Worm (Caenorhabditis elegans) whole organism, L3 larva: ENCODE data around the gene sas-5.

ENCODE experiments used
- R02D3.7 ChIP-seq: fragments of 150-350 bp; optimal IDR thresholded peaks from 2 replicates; lab custom pipeline; 2014; ENCODE audit warnings: missing biosample characterization, missing genetic modification characterization
- ZK546.5 ChIP-seq: sonication (generic microtip); optimal IDR thresholded peaks from 2 replicates; lab custom pipeline; 2017; ENCODE audit warnings: missing biosample characterization, missing genetic modification characterization
- aly-2 ChIP-seq: fragments of 150-350 bp; optimal IDR thresholded peaks from 2 replicates; lab custom pipeline; 2014; ENCODE audit warnings: missing biosample characterization, missing genetic modification characterization
- ama-1 ChIP-seq: fragments of 150-350 bp; optimal IDR thresholded peaks from 2 replicates; lab custom pipeline; 2018
- ceh-16 ChIP-seq: sonication (generic microtip); optimal IDR thresholded peaks from 2 replicates; lab custom pipeline; 2017; ENCODE audit warnings: missing biosample characterization, missing genetic modification characterization
- ceh-28 ChIP-seq: fragments of 150-350 bp; optimal IDR thresholded peaks from 2 replicates; lab custom pipeline; 2014; ENCODE audit warnings: missing biosample characterization, missing genetic modification reagents, missing genetic modification characterization
- ceh-82 ChIP-seq: fragments of 150-350 bp; optimal IDR thresholded peaks from 2 replicates; lab custom pipeline; 2014; ENCODE audit warnings: missing biosample characterization, missing genetic modification characterization
- ceh-9 ChIP-seq: sonication (generic microtip); optimal IDR thresholded peaks from 2 replicates; lab custom pipeline; 2018; ENCODE audit warnings: missing biosample characterization, missing genetic modification characterization
- daf-12 ChIP-seq: fragments of 150-350 bp; optimal IDR thresholded peaks from 2 replicates; lab custom pipeline; 2014; ENCODE audit warnings: missing biosample characterization, missing genetic modification reagents, missing genetic modification characterization
- elt-1 ChIP-seq: fragments of 150-350 bp; optimal IDR thresholded peaks from 2 replicates; lab custom pipeline; 2014; ENCODE audit warnings: missing biosample characterization, missing genetic modification characterization
- elt-2 ChIP-seq: sonication (generic microtip); optimal IDR thresholded peaks from 2 replicates; lab custom pipeline; 2016; ENCODE audit warnings: missing genetic modification reagents, mild to moderate bottlenecking, missing genetic modification characterization, missing compliant biosample characterization
- elt-3 ChIP-seq, 3 experiments: fragments of 150-350 bp in 1 of 3; sonication (generic microtip) in 2 of 3; optimal IDR thresholded peaks; 2 replicates in 2 of 3; 4 replicates in 1 of 3; lab custom pipeline; 2014 to 2017; ENCODE audit warnings: missing biosample characterization in 3 of 3, missing genetic modification characterization in 3 of 3
- eor-1 ChIP-seq, 2 experiments: fragments of 150-350 bp; optimal IDR thresholded peaks; 2 replicates each; lab custom pipeline; 2014 to 2018; ENCODE audit warnings: missing biosample characterization in 2 of 2, missing genetic modification characterization in 2 of 2
- fkh-10 ChIP-seq: sonication (generic microtip); optimal IDR thresholded peaks from 2 replicates; lab custom pipeline; 2017; ENCODE audit warnings: missing biosample characterization, missing genetic modification reagents, missing genetic modification characterization
- fkh-2 ChIP-seq: fragments of 150-350 bp; optimal IDR thresholded peaks from 2 replicates; lab custom pipeline; 2014; ENCODE audit warnings: missing biosample characterization, missing genetic modification reagents, missing genetic modification characterization
- fos-1 ChIP-seq: fragments of 150-350 bp; optimal IDR thresholded peaks from 2 replicates; lab custom pipeline; 2014; ENCODE audit warnings: missing biosample characterization, missing genetic modification characterization
- lin-15B ChIP-seq: fragments of 150-350 bp; optimal IDR thresholded peaks from 2 replicates; lab custom pipeline; 2014; ENCODE audit warnings: missing biosample characterization, missing genetic modification characterization
- lin-39 ChIP-seq: fragments of 150-350 bp; optimal IDR thresholded peaks from 2 replicates; lab custom pipeline; 2018; ENCODE audit warnings: missing biosample characterization, missing genetic modification reagents, missing genetic modification characterization
- lsy-12 ChIP-seq: sonication (generic microtip); optimal IDR thresholded peaks from 2 replicates; lab custom pipeline; 2016; ENCODE audit warnings: mild to moderate bottlenecking, missing genetic modification characterization, missing compliant biosample characterization
- mdl-1 ChIP-seq: fragments of 150-350 bp; optimal IDR thresholded peaks from 2 replicates; lab custom pipeline; 2014; ENCODE audit warnings: missing biosample characterization, missing genetic modification characterization
- nfya-1 ChIP-seq: sonication (generic microtip); optimal IDR thresholded peaks from 2 replicates; lab custom pipeline; 2017; ENCODE audit warnings: missing genetic modification characterization, mild to moderate bottlenecking, missing compliant biosample characterization, antibody characterized with exemption, moderate library complexity; ENCODE audit not compliant: insufficient read depth
- nhr-11 ChIP-seq: fragments of 150-350 bp; optimal IDR thresholded peaks from 2 replicates; lab custom pipeline; 2014; ENCODE audit warnings: missing biosample characterization, missing genetic modification characterization
- nhr-12 ChIP-seq: fragments of 150-350 bp; optimal IDR thresholded peaks from 2 replicates; lab custom pipeline; 2014; ENCODE audit warnings: missing biosample characterization, missing genetic modification characterization
- nhr-23 ChIP-seq: fragments of 150-350 bp; optimal IDR thresholded peaks from 2 replicates; lab custom pipeline; 2014; ENCODE audit warnings: missing biosample characterization, missing genetic modification reagents, missing genetic modification characterization
- nhr-237 ChIP-seq: fragments of 150-350 bp; optimal IDR thresholded peaks from 2 replicates; lab custom pipeline; 2014; ENCODE audit warnings: missing biosample characterization, missing genetic modification characterization
- nhr-25 ChIP-seq: sonication (generic microtip); optimal IDR thresholded peaks from 2 replicates; lab custom pipeline; 2017; ENCODE audit warnings: missing biosample characterization, missing genetic modification characterization
- nhr-67 ChIP-seq: fragments of 150-350 bp; optimal IDR thresholded peaks from 2 replicates; lab custom pipeline; 2014; ENCODE audit warnings: missing biosample characterization, missing genetic modification characterization
- nhr-77 ChIP-seq: fragments of 150-350 bp; optimal IDR thresholded peaks from 2 replicates; lab custom pipeline; 2014; ENCODE audit warnings: missing biosample characterization, missing genetic modification characterization
- pha-4 ChIP-seq: fragments of 150-350 bp; optimal IDR thresholded peaks from 2 replicates; lab custom pipeline; 2014; ENCODE audit warnings: missing biosample characterization, missing genetic modification reagents, missing genetic modification characterization
- pqm-1 ChIP-seq: fragments of 150-350 bp; optimal IDR thresholded peaks from 2 replicates; lab custom pipeline; 2017; ENCODE audit warnings: missing biosample characterization, missing genetic modification characterization, inconsistent platforms
- sea-2 ChIP-seq: fragments of 150-350 bp; sonication (generic microtip); optimal IDR thresholded peaks from 4 replicates; lab custom pipeline; 2014; ENCODE audit warnings: missing biosample characterization, missing genetic modification reagents, missing genetic modification characterization
- skn-1 ChIP-seq: fragments of 150-350 bp; optimal IDR thresholded peaks from 2 replicates; lab custom pipeline; 2014; ENCODE audit warnings: missing biosample characterization, missing genetic modification characterization
- snpc-4 ChIP-seq: fragments of 150-350 bp; optimal IDR thresholded peaks from 2 replicates; lab custom pipeline; 2014; ENCODE audit warnings: missing biosample characterization, missing genetic modification characterization
- tbx-2 ChIP-seq: sonication (generic microtip); optimal IDR thresholded peaks from 2 replicates; lab custom pipeline; 2016; ENCODE audit warnings: mild to moderate bottlenecking, missing genetic modification characterization, missing compliant biosample characterization
- unc-62 ChIP-seq: fragments of 150-350 bp; sonication (generic microtip); optimal IDR thresholded peaks from 4 replicates; lab custom pipeline; 2014; ENCODE audit warnings: missing biosample characterization, missing genetic modification reagents, missing genetic modification characterization
- zag-1 ChIP-seq: fragments of 150-350 bp; optimal IDR thresholded peaks from 2 replicates; lab custom pipeline; 2014; ENCODE audit warnings: missing biosample characterization, missing genetic modification characterization
- ztf-11 ChIP-seq: fragments of 150-350 bp; optimal IDR thresholded peaks from 2 replicates; lab custom pipeline; 2014; ENCODE audit warnings: missing biosample characterization, missing genetic modification characterization
- ztf-4 ChIP-seq: fragments of 150-350 bp; optimal IDR thresholded peaks from 2 replicates; lab custom pipeline; 2014; ENCODE audit warnings: missing biosample characterization, missing genetic modification characterization

sas-5 gene

ce11 chrV:11585122-11585521 lies 25.4 kb upstream of the sas-5 start (continued):
- TF ChIP-seq ceh-16 (tag; lab: Kevin White, UChicago), result no peak
- no peak for TF ChIP-seq R02D3.7 (tag; lab: Kevin White, UChicago)
- TF ChIP-seq nhr-11, result no peak
- TF ChIP-seq elt-1 (tag; lab: Kevin White, UChicago), result no peak
- TF ChIP-seq mdl-1, result no peak
- no peak for TF ChIP-seq ztf-4
- no peak for TF ChIP-seq fkh-10
- no peak for TF ChIP-seq ZK546.5 (tag; lab: Kevin White, UChicago)

- TF ChIP-seq nhr-67 (tag; lab: Kevin White, UChicago) (no peak), nhr-237 (tag; lab: Kevin White, UChicago) (no peak), ztf-11 (tag; lab: Kevin White, UChicago) (no peak), fos-1 (tag; lab: Kevin White, UChicago) (no peak), lin-39 (no peak), fkh-10 (no peak), elt-2 (tag; lab: Kevin White, UChicago) (no peak), mdl-1 (no peak), ama-1 (lab: Kevin White, UChicago) (no peak), snpc-4 (tag; lab: Kevin White, UChicago) (no peak), nhr-77 (no peak), nhr-23 (tag; lab: Kevin White, UChicago) (no peak), tbx-2 (tag; lab: Kevin White, UChicago) (no peak), unc-62 (GFP tag; lab: Kevin White, UChicago) (no peak), pqm-1 (no peak), lin-15B (tag; lab: Kevin White, UChicago) (no peak), elt-1 (tag; lab: Kevin White, UChicago) (no peak)
These were observed 21.1 kb upstream of the sas-5 start, which contains the start of gene srx-82 for ce11 chrV:11589433-11589832. Gene srx-82 (plus strand): TSS chrV:11589733.

- TF ChIP-seq ceh-28 (tag; lab: Kevin White, UChicago), result no peak
- no peak for TF ChIP-seq fkh-2 (tag; lab: Kevin White, UChicago)
- no peak for TF ChIP-seq nhr-77
- TF ChIP-seq eor-1 (tag; optimal IDR thresholded peaks at IDR 0.05; lab: Kevin White, UChicago), result no peak
- no peak for TF ChIP-seq lsy-12
- TF ChIP-seq ztf-11 (tag; lab: Kevin White, UChicago), result no peak
- TF ChIP-seq sea-2 (GFP tag; lab: Kevin White, UChicago), result no peak
- no peak for TF ChIP-seq snpc-4 (tag; lab: Kevin White, UChicago)
- no peak for TF ChIP-seq ceh-9
- TF ChIP-seq ztf-4, result no peak
- TF ChIP-seq nfya-1 (tag; lab: Kevin White, UChicago), result no peak
- TF ChIP-seq fkh-10, result no peak
- TF ChIP-seq zag-1 (tag; lab: Kevin White, UChicago), result no peak
- TF ChIP-seq, all 47 proteins: peak for 0
These were observed 17.1 kb upstream of the sas-5 start, which contains the start of gene srx-80 for ce11 chrV:11593427-11593826. Gene srx-80 (plus strand): TSS chrV:11593727.

ce11 chrV:11593888-11594287 lies 16.6 kb upstream of the sas-5 start:
- TF ChIP-seq zag-1 (tag; lab: Kevin White, UChicago), result no peak
- TF ChIP-seq unc-62 (GFP tag; lab: Kevin White, UChicago), result no peak
- TF ChIP-seq pha-4 (tag; lab: Kevin White, UChicago), result no peak
- TF ChIP-seq nhr-12 (tag; lab: Kevin White, UChicago), result no peak
- no peak for TF ChIP-seq sea-2 (GFP tag; lab: Kevin White, UChicago)
- no peak for TF ChIP-seq mdl-1
- TF ChIP-seq eor-1 (tag; optimal IDR thresholded peaks at IDR 0.05; lab: Kevin White, UChicago), result no peak
- no peak for TF ChIP-seq aly-2
- no peak for TF ChIP-seq ama-1 (lab: Kevin White, UChicago)

ce11 chrV:11598807-11599206 lies 11.7 kb upstream of the sas-5 start, which contains the start of gene srx-84:
Gene srx-84 (plus strand): TSS chrV:11599107.
- TF ChIP-seq skn-1, result no peak
- no peak for TF ChIP-seq nhr-25 (tag; lab: Kevin White, UChicago)
- no peak for TF ChIP-seq lin-15B (tag; lab: Kevin White, UChicago)
- TF ChIP-seq ZK546.5 (tag; lab: Kevin White, UChicago), result no peak
- no peak for TF ChIP-seq nhr-67 (tag; lab: Kevin White, UChicago)
- no peak for TF ChIP-seq lsy-12
- no peak for TF ChIP-seq ceh-9
- no peak for TF ChIP-seq lin-39
- TF ChIP-seq daf-12 (tag; lab: Kevin White, UChicago), result no peak
- TF ChIP-seq ceh-16 (tag; lab: Kevin White, UChicago), result no peak
- TF ChIP-seq zag-1 (tag; lab: Kevin White, UChicago), result no peak
- TF ChIP-seq ztf-11 (tag; lab: Kevin White, UChicago), result no peak
- no peak for TF ChIP-seq ceh-82 (tag; lab: Kevin White, UChicago)
- no peak for TF ChIP-seq nhr-23 (tag; lab: Kevin White, UChicago)
- TF ChIP-seq elt-3 (tag; optimal IDR thresholded peaks at IDR 0.05; lab: Kevin White, UChicago), result no peak
